Worm (Caenorhabditis elegans) whole organism, early embryonic: ENCODE data around the gene R151.2.

Experiments used
- F13C5.2 ChIP-seq: sonication (generic microtip); optimal IDR thresholded peaks from 2 replicates; lab custom pipeline; 2017; ENCODE audit warnings: mild to moderate bottlenecking, missing genetic modification characterization, inconsistent platforms, missing compliant biosample characterization
- ama-1 ChIP-seq: fragments of 150-350 bp; optimal IDR thresholded peaks from 2 replicates; lab custom pipeline; 2014
- flt-1 ChIP-seq: fragments of 200-800 bp; sonication (Bioruptor generic); IDR thresholded peaks from 2 replicates; pipeline ENCODE4 v1.3.6; 2022; ENCODE audit warnings: missing genetic modification characterization, missing compliant biosample characterization
- hmbx-1 ChIP-seq: sonication (generic microtip); optimal IDR thresholded peaks from 2 replicates; lab custom pipeline; 2016; ENCODE audit warnings: mild to moderate bottlenecking, missing genetic modification characterization, missing compliant biosample characterization
- pes-1 ChIP-seq: fragments of 200-800 bp; sonication (Bioruptor generic); IDR thresholded peaks from 2 replicates; pipeline ENCODE4 v1.3.6; 2022; ENCODE audit warnings: missing genetic modification reagents, missing genetic modification characterization, missing compliant biosample characterization

DNA sequence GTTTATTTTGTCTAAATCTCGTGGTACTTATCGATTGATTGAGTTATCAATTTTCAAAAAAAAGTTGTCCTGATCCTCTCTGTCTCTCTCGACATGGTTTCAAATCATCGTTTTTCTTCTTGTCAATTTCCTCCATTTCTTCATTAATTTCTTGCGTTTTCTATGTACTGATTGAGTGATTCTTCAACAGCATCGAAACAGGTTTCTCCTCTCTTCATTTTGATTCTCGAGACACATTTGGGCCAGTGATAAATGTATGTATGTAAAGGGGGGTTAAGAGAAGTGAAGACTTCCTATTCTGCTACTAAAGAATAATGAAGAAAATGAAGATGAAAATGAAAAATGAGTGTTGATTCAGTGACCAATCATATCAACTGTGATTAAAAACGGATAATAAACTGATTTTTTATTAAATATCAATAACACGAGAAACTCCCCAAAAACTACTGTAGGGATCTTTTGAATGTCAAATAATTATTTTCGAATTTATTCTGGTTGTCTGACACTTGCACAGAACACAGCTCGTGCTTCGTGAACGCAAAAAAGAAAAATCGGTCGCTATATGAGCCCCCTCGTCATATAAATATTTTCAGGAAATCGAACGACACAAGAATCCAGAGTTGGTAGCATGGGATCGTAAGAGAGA is 6.5 kb upstream of the R151.2 start:
- no peak for TF ChIP-seq flt-1 (GFP tag; lab: Robert Waterston, UW)
- TF ChIP-seq pes-1, result no peak
- no peak for TF ChIP-seq ama-1 (lab: Kevin White, UChicago)
- TF ChIP-seq hmbx-1, result no peak
- TF ChIP-seq F13C5.2, result no peak
